Fruit fly (Drosophila melanogaster) whole organism, prepupa: ENCODE measurements around the gene Nrt.

ENCODE experiments used
- Blimp-1 ChIP-seq: fragments of 200-800 bp; sonication (Bioruptor generic); optimal IDR thresholded peaks from 3 replicates; lab custom pipeline; 2017; ENCODE audit warnings: missing biosample characterization, missing genetic modification characterization, mild to moderate bottlenecking, moderate library complexity, missing genetic modification reagents
- Ets21C ChIP-seq: fragments of 200-800 bp; sonication (Bioruptor generic); optimal IDR thresholded peaks from 3 replicates; lab custom pipeline; 2016; ENCODE audit warnings: missing biosample characterization, missing genetic modification characterization
- Lpt ChIP-seq: fragments of 200-800 bp; sonication (Bioruptor generic); optimal IDR thresholded peaks from 3 replicates; lab custom pipeline; 2016; ENCODE audit warnings: missing biosample characterization, missing genetic modification characterization
- Sox102F ChIP-seq: fragments of 200-800 bp; sonication (Bioruptor generic); optimal IDR thresholded peaks from 2 replicates; lab custom pipeline; 2016; ENCODE audit warnings: missing biosample characterization, mild to moderate bottlenecking, missing genetic modification characterization
- topi ChIP-seq: fragments of 200-800 bp; sonication (Bioruptor generic); optimal IDR thresholded peaks from 3 replicates; lab custom pipeline; 2016; ENCODE audit warnings: missing biosample characterization, missing genetic modification characterization
- vri ChIP-seq: fragments of 200-800 bp; sonication (Bioruptor generic); optimal IDR thresholded peaks from 3 replicates; lab custom pipeline; 2016; ENCODE audit warnings: missing biosample characterization, mild to moderate bottlenecking, missing genetic modification characterization

DNA sequence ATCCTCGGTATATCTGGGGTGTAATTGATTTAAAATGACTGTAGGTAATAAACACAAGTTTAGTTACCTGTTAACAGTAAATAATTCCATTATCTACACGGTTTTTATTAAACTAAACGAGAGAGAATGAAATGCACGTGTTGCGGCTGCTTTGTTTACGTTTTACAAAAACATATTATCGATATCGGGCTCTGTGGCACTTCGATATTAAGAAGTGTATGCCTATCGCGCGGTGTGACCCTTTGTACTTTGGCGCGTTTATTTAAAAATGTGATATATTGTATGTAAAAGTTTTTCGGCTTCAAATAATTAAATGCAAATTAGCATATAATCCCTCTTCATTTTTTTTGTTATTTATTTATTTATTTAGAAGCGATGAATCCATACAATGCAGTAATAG lies 35.2 kb upstream of the Nrt start, which contains the start of gene Dbp73D:
- TF ChIP-seq Blimp-1 (GFP tag; lab: Kevin White, UChicago) (no peak), Lpt (GFP tag; lab: Kevin White, UChicago) (no peak), Ets21C (GFP tag; lab: Kevin White, UChicago) (no peak), Sox102F (GFP tag; lab: Kevin White, UChicago) (no peak), vri (GFP tag; lab: Kevin White, UChicago) (no peak), topi (GFP tag; lab: Kevin White, UChicago) (no peak)
